Worm (Caenorhabditis elegans): Measurements from ENCODE around the gene F53G2.2.

F53G2.2 gene

DNA sequence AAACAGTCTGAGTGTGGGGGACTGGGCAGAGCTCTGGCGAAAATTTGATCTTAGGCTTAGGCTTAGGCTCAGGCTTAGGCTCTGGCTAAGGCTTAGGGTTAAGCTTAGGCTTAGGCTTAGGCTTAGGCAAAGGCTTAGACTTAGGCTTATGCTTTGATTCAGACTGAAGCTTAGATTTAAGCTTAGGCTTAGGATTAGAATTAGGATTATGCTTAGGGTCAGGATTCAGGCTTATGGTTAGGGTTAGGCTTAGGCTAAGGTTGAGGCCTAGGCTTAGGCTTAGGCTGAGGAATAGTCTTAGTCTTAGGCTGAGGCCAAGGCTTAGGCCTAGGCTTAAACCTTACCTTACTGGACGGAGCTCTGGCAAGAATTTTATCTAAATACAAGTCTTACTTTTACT, 45.2 kb downstream of the F53G2.2 start:
- no peak for TF ChIP-seq ceh-31 (tag; optimal IDR thresholded peaks at IDR 0.05)
- TF ChIP-seq fkh-6 (tag; optimal IDR thresholded peaks at IDR 0.05) = no peak
- TF ChIP-seq sox-4 (tag; optimal IDR thresholded peaks at IDR 0.05) = no peak
- no peak for TF ChIP-seq sdc-2 (tag; optimal IDR thresholded peaks at IDR 0.05)
- peak; percentile 69 for TF ChIP-seq dve-1 (tag; optimal IDR thresholded peaks at IDR 0.05)

DNA sequence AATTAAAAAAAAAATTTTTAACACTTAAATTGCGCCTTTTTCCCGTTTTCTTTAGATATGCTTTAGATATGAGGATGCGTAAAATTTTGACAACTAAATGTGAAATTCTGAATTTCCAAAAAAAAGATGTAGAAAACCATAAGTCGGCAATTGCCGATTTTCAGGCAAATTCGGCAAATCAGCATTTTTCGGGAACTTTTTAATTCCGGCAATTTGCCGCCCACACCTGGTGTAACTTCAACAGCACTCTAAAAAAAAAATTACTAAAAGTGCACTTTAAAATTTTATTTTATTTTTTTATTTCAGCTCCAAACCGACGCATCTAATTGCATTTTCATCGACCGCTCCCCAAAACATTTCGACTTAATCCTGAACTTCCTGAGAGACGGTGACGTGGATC, 48.8 kb downstream of the F53G2.2 start, which contains the start of gene K02F6.6:
Gene K02F6.6, plus strand, starts transcription at position 301 of the 400 bp plus-strand sequence.
- TF ChIP-seq pha-2 (tag; optimal IDR thresholded peaks at IDR 0.05) = no peak
- no peak for TF ChIP-seq ref-2 (tag; optimal IDR thresholded peaks at IDR 0.05)
- TF ChIP-seq pros-1 (tag; optimal IDR thresholded peaks at IDR 0.05) = no peak
- TF ChIP-seq fkh-10 (GFP tag; optimal IDR thresholded peaks at IDR 0.05) = no peak
- TF ChIP-seq nfya-1 (tag; optimal IDR thresholded peaks at IDR 0.05) = no peak
- TF ChIP-seq lim-6 (tag; optimal IDR thresholded peaks at IDR 0.05) = no peak
- no peak for TF ChIP-seq dmd-4 (tag; optimal IDR thresholded peaks at IDR 0.05; ENCODE audit: borderline replicate concordance)
- TF ChIP-seq hlh-8 (tag; optimal IDR thresholded peaks at IDR 0.05) = no peak
- no peak for TF ChIP-seq ceh-6 (GFP tag; optimal IDR thresholded peaks at IDR 0.05)
- no peak for TF ChIP-seq sox-2 (GFP tag; IDR thresholded peaks at IDR 0.05)
- no peak for TF ChIP-seq fax-1 (tag; optimal IDR thresholded peaks at IDR 0.05)
- no peak for TF ChIP-seq unc-55 (GFP tag; optimal IDR thresholded peaks at IDR 0.05)
- TF ChIP-seq che-1 (tag; optimal IDR thresholded peaks at IDR 0.05) = no peak
- no peak for TF ChIP-seq pat-9 (tag; optimal IDR thresholded peaks at IDR 0.05)
- no peak for TF ChIP-seq ztf-16 (tag; optimal IDR thresholded peaks at IDR 0.05)
